Worm (Caenorhabditis elegans) whole organism, midembryonic: ENCODE data around the gene C04C3.4.
"Not testable (repeated sequence)": the region's sequence is repeated elsewhere in the genome, so short reads cannot be mapped to it uniquely, and the experiment has no call there.

Source experiments
- T22C8.4 ChIP-seq: fragments of 200-800 bp; sonication (Bioruptor generic); IDR thresholded peaks from 2 replicates; pipeline ENCODE4 v1.3.6; 2022; ENCODE audit warnings: missing genetic modification characterization, missing compliant biosample characterization
- cog-1 ChIP-seq: sonication (generic microtip); optimal IDR thresholded peaks from 2 replicates; lab custom pipeline; 2016; ENCODE audit warnings: missing genetic modification characterization, missing compliant biosample characterization
- flt-1 ChIP-seq: fragments of 200-800 bp; sonication (Bioruptor generic); IDR thresholded peaks from 2 replicates; pipeline ENCODE4 v1.3.6; 2022; ENCODE audit warnings: missing genetic modification characterization, missing compliant biosample characterization
- klf-2 ChIP-seq: fragments of 200-800 bp; sonication (Bioruptor generic); conservative IDR thresholded peaks from 2 replicates; pipeline ENCODE4 v1.3.6; 2022; ENCODE audit warnings: missing genetic modification reagents, missing genetic modification characterization, missing compliant biosample characterization
- med-1 ChIP-seq: sonication (generic microtip); optimal IDR thresholded peaks from 2 replicates; lab custom pipeline; 2017; ENCODE audit warnings: missing genetic modification characterization, mild to moderate bottlenecking, missing compliant biosample characterization, antibody characterized with exemption, missing genetic modification reagents; ENCODE audit not compliant: insufficient read depth
- ref-1 ChIP-seq: fragments of 200-800 bp; sonication (Bioruptor generic); conservative IDR thresholded peaks from 2 replicates; pipeline ENCODE4 v1.3.6; 2022; ENCODE audit warnings: missing genetic modification reagents, missing genetic modification characterization, missing compliant biosample characterization
- tab-1 ChIP-seq: fragments of 200-800 bp; sonication (Bioruptor generic); IDR thresholded peaks from 2 replicates; pipeline ENCODE4 v1.3.6; 2022; ENCODE audit warnings: missing genetic modification characterization, missing compliant biosample characterization
- ztf-23 ChIP-seq: fragments of 200-800 bp; sonication (Bioruptor generic); IDR thresholded peaks from 2 replicates; pipeline ENCODE4 v1.3.6; 2022; ENCODE audit warnings: missing genetic modification reagents, missing genetic modification characterization, missing compliant biosample characterization
- ztf-29 ChIP-seq: fragments of 200-800 bp; sonication (Bioruptor generic); IDR thresholded peaks from 2 replicates; pipeline ENCODE4 v1.3.6; 2022; ENCODE audit warnings: missing genetic modification reagents, missing genetic modification characterization, missing compliant biosample characterization

The C04C3.4 gene

DNA sequence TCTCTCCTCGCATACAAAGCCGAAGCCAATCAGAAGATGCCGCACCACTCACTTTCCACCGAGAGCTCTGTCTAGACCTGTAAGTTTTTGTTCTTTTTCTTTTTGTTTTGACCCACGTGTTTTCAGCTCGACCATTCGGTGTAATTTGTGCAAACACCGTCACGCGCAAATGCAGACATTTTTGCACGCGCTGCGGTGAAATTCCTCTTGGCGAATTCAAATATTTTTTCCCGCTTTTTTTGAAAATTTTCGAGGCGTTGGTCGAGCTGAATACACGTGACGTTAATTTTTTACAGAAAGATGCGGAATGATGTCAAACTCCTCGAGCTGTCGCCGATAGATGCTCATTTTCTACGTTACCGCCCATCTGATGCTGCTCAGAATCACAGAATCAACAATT, at the start of gene C04C3.4:
TSS of gene C04C3.4 (plus strand) at position 301 of the 400 bp plus-strand sequence.
- not testable (repeated sequence) for TF ChIP-seq ztf-29, tab-1, T22C8.4 (GFP tag; lab: Robert Waterston, UW)

DNA sequence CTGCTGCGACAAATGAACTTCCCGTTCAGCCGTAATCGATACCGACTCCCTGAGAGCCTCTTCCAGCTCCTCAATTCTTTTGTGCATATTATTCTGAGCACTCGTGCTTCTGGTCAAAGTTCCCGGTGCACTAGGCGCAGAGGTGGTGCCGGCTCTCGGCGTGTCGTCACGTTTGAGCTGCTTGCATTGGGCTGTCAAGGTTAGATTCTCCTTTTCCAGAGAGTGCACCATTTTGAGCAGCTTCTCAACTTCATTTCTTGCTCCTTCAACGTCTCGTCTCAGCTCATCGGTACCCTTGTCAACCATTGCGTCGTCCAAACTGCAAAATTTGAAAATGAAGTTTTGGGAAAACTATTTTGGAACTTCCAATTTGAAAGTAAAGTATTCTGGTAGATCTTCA, 48.7 kb upstream of the C04C3.4 start:
- no peak for TF ChIP-seq klf-2 (GFP tag; lab: Robert Waterston, UW)
- TF ChIP-seq ref-1 (GFP tag; lab: Robert Waterston, UW): no peak
- TF ChIP-seq flt-1: no peak
- no peak for TF ChIP-seq tab-1 (GFP tag; lab: Robert Waterston, UW)
- TF ChIP-seq med-1: no peak
- no peak for TF ChIP-seq T22C8.4 (GFP tag; lab: Robert Waterston, UW)
- TF ChIP-seq ztf-29 (GFP tag; lab: Robert Waterston, UW): no peak
- TF ChIP-seq cog-1: no peak
- TF ChIP-seq ztf-23 (GFP tag; lab: Robert Waterston, UW): no peak

DNA sequence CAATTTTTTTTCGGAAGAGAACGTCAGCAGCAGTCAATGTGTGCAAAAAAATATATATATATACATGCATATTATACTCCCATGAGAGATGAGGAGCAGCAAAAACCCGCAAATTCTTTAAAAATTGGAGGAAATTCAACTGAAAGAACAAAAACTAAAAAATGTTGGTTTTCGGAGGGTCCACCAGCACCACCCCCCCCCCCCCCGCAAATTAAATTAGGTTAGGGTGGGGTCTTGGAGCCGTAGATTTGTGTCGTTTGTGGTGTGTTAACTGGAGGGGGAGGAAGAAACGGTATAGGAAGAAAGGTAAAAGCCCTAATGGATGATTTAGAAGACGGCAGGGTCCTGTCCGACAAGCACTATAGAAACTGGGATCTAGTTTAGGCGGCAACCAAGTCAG, 45.8 kb upstream of the C04C3.4 start:
- no peak for TF ChIP-seq ref-1 (GFP tag; lab: Robert Waterston, UW)
- TF ChIP-seq tab-1 (GFP tag; lab: Robert Waterston, UW): no peak
- TF ChIP-seq flt-1: no peak

ce11 chrIV:3349977-3350580, 44.1 kb upstream of the C04C3.4 start, which contains the start of gene elks-1:
Gene elks-1, minus strand, starts transcription at chrIV:3350027.
- no peak for TF ChIP-seq klf-2 (GFP tag; lab: Robert Waterston, UW)
- TF ChIP-seq ztf-23 (GFP tag; lab: Robert Waterston, UW): no peak
- TF ChIP-seq flt-1: no peak

- TF ChIP-seq klf-2 (GFP tag; lab: Robert Waterston, UW): no peak
- no peak for TF ChIP-seq tab-1 (GFP tag; lab: Robert Waterston, UW)
Measured at ce11 chrIV:3352019-3352418, 42.1 kb upstream of the C04C3.4 start.

- TF ChIP-seq ztf-23 (GFP tag; lab: Robert Waterston, UW) (no peak), T22C8.4 (GFP tag; lab: Robert Waterston, UW) (no peak), ref-1 (GFP tag; lab: Robert Waterston, UW) (no peak), flt-1 (no peak), klf-2 (GFP tag; lab: Robert Waterston, UW) (no peak), tab-1 (GFP tag; lab: Robert Waterston, UW) (no peak), ztf-29 (GFP tag; lab: Robert Waterston, UW) (no peak), med-1 (no peak), cog-1 (no peak)
Measured at ce11 chrIV:3354757-3355156, 39.4 kb upstream of the C04C3.4 start, which contains the start of gene F42A6.1. Gene F42A6.1, plus strand, starts transcription at chrIV:3355057.

- TF ChIP-seq med-1: no peak
- no peak for TF ChIP-seq tab-1 (GFP tag; lab: Robert Waterston, UW)
- TF ChIP-seq flt-1: no peak
- TF ChIP-seq ztf-23 (GFP tag; lab: Robert Waterston, UW): no peak
- TF ChIP-seq cog-1: no peak
- no peak for TF ChIP-seq klf-2 (GFP tag; lab: Robert Waterston, UW)
- no peak for TF ChIP-seq T22C8.4 (GFP tag; lab: Robert Waterston, UW)
- no peak for TF ChIP-seq ztf-29 (GFP tag; lab: Robert Waterston, UW)
- TF ChIP-seq ref-1 (GFP tag; lab: Robert Waterston, UW): no peak
Measured at ce11 chrIV:3363221-3363620, 30.9 kb upstream of the C04C3.4 start, which contains the start of gene Y55H10A.2. Gene Y55H10A.2, plus strand, starts transcription at chrIV:3363521.

DNA sequence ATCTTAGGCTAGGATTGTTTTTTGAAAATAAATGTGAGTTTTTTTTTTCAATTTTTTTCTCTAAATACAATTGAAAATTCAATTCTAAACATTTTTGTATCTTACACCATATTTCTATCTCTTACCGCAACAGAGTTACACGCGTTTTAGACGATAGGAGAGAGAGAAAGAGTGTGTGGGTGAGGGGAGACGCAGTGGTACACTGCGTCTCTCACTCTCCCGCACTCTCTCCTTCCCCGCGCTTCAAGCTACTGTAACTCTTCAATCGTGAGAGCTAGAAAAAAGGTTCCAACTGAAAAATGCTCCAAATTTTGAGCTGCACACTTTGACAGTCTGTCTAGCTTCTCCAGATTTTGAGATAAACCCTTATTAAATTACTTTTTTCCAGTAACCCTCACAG, 30.4 kb upstream of the C04C3.4 start:
- TF ChIP-seq klf-2 (GFP tag; lab: Robert Waterston, UW) (no peak), cog-1 (no peak), flt-1 (no peak), ztf-23 (GFP tag; lab: Robert Waterston, UW) (no peak), ztf-29 (GFP tag; lab: Robert Waterston, UW) (no peak), ref-1 (GFP tag; lab: Robert Waterston, UW) (no peak), med-1 (no peak), T22C8.4 (GFP tag; lab: Robert Waterston, UW) (no peak), tab-1 (GFP tag; lab: Robert Waterston, UW) (no peak)

DNA sequence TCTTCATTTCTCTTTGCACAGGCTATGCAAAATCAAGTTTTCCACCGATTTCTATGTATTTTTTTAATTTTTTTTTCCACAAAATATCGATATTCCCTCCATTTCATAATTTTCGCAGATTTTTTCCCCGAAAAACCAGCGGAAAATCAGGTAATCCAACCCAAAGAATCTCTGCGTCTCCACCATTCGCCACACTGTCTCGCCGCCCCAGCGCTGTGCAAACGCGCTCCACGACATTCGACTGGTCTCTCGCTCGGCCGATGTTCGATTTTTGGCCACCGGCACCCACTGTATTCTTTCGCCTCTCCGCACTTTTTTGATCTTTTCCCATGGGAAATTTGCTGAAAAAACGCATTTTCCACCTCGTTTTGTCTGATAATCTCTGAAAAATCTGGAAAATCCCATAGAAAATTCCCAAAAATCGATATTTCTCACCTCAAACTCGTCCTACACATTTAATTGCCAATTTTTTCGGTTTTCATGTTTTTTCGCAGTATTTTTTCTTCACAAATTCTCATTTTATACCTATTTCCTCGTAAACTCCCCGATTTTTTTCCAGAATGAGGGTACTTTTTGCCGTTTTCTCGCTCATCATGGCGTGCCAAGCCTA, 25.4 kb upstream of the C04C3.4 start, which contains the start of gene vha-19:
TSS of gene vha-19 (plus strand) at position 560 of the 610 bp plus-strand sequence.
- no peak for TF ChIP-seq ztf-23 (GFP tag; lab: Robert Waterston, UW)
- TF ChIP-seq flt-1: no peak
- TF ChIP-seq cog-1: no peak
- TF ChIP-seq med-1: no peak
- no peak for TF ChIP-seq klf-2 (GFP tag; lab: Robert Waterston, UW)
- TF ChIP-seq ztf-29 (GFP tag; lab: Robert Waterston, UW): no peak
- no peak for TF ChIP-seq tab-1 (GFP tag; lab: Robert Waterston, UW)

DNA sequence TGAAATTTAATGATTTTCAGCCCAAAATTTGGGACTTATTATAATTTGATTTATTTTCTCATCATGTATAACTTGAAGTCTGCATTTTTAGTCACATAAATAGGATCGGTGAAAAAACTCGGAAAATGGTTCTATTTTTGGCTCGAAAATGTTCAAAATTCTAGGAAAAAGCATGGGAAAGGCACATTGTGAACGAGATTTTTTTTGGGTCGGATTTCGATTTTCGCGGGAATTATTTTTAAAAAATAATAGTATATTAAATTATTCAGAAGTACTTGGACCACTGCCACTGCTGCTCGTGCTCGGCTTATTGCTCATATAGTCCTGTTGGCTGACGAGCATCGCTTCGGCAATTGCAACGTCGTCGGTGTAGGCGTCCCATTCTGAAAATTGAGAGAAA, 20.8 kb upstream of the C04C3.4 start:
- TF ChIP-seq flt-1 (no peak), med-1 (no peak), T22C8.4 (GFP tag; lab: Robert Waterston, UW) (no peak), cog-1 (no peak), ref-1 (GFP tag; lab: Robert Waterston, UW) (no peak), tab-1 (GFP tag; lab: Robert Waterston, UW) (no peak), ztf-29 (GFP tag; lab: Robert Waterston, UW) (no peak), klf-2 (GFP tag; lab: Robert Waterston, UW) (no peak), ztf-23 (GFP tag; lab: Robert Waterston, UW) (no peak)
